Worm (Caenorhabditis elegans): ENCODE measurements around the gene C17H12.37.

DNA sequence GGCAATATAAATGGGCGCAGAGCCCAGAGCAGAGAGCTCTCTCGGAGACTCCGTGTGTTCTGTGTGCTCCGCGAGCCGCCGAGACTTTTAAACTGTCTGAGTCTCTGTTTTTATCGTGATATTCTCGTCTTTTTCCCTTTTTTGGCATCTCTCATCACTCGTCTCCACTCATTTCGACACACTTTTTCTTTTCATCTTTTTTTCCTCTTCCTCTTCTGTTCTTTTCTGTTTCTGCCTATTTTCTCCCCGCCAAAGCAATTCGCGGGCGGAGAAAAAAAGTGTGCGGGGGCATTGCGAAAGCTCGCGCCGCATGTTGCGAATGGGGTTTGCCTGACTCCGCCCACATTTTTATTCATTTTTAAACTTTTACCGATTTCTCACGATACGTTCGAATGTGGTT is 48.5 kb upstream of the C17H12.37 start:
- TF ChIP-seq snpc-4 (tag; optimal IDR thresholded peaks at IDR 0.05) (no peak), ceh-39 (tag; optimal IDR thresholded peaks at IDR 0.05) (no peak), ham-2 (GFP tag; optimal IDR thresholded peaks at IDR 0.05) (peak; percentile 78), ceh-83 (GFP tag; optimal IDR thresholded peaks at IDR 0.05) (peak; percentile 76), blmp-1 (tag; optimal IDR thresholded peaks at IDR 0.05) (peak; percentile 81), unc-62 (GFP tag; optimal IDR thresholded peaks at IDR 0.05) (no peak), nhr-76 (tag; optimal IDR thresholded peaks at IDR 0.05) (no peak), pha-4 (tag; optimal IDR thresholded peaks at IDR 0.05) (peak; percentile 64), lin-13 (tag; optimal IDR thresholded peaks at IDR 0.05) (peak; percentile 74), sem-2 (GFP tag; optimal IDR thresholded peaks at IDR 0.05) (peak; percentile 44), nhr-2 (tag; optimal IDR thresholded peaks at IDR 0.05) (peak; percentile 17), lsy-2 (tag; optimal IDR thresholded peaks at IDR 0.05) (peak; percentile 67), elt-1 (tag; optimal IDR thresholded peaks at IDR 0.05; ENCODE audit: borderline replicate concordance, insufficient read depth) (peak; percentile 56)

Measured in whole organism, mixed stage, embryonic.